Fruit fly (Drosophila melanogaster) whole organism, embryonic: ENCODE results near the gene iav.

Experiments used
- Aef1 ChIP-seq: fragments of 200-800 bp; sonication (Bioruptor generic); IDR thresholded peaks from 3 replicates; pipeline ENCODE4 v1.3.6; 2022; ENCODE audit warnings: missing biosample characterization, missing genetic modification characterization
- CG11504 ChIP-seq: fragments of 200-800 bp; sonication (Bioruptor generic); optimal IDR thresholded peaks from 3 replicates; lab custom pipeline; 2019; ENCODE audit warnings: missing biosample characterization, mild to moderate bottlenecking, missing genetic modification characterization, moderate library complexity
- CG11560 ChIP-seq: fragments of 200-800 bp; sonication (Bioruptor generic); IDR thresholded peaks from 3 replicates; pipeline ENCODE4 v1.3.6; 2022; ENCODE audit warnings: missing biosample characterization, missing genetic modification characterization
- CG12071 ChIP-seq: fragments of 200-800 bp; sonication (Bioruptor generic); optimal IDR thresholded peaks from 3 replicates; lab custom pipeline; 2018; ENCODE audit warnings: missing biosample characterization, mild to moderate bottlenecking, missing genetic modification characterization
- CG12236 ChIP-seq: fragments of 200-800 bp; sonication (Bioruptor generic); optimal IDR thresholded peaks from 2 replicates; lab custom pipeline; 2016; ENCODE audit warnings: missing biosample characterization, missing genetic modification characterization
- CG12769 ChIP-seq: fragments of 200-800 bp; sonication (Bioruptor generic); optimal IDR thresholded peaks from 2 replicates; lab custom pipeline; 2019; ENCODE audit warnings: missing biosample characterization, mild to moderate bottlenecking, missing genetic modification characterization, moderate library complexity
- CG17385 ChIP-seq: fragments of 200-800 bp; sonication (Bioruptor generic); optimal IDR thresholded peaks from 3 replicates; lab custom pipeline; 2018; ENCODE audit warnings: missing biosample characterization, mild to moderate bottlenecking, missing genetic modification characterization
- CG17912 ChIP-seq: fragments of 200-800 bp; sonication (Bioruptor generic); optimal IDR thresholded peaks from 2 replicates; lab custom pipeline; 2018; ENCODE audit warnings: missing biosample characterization, mild to moderate bottlenecking, missing genetic modification characterization
- CG1792 ChIP-seq: fragments of 200-800 bp; sonication (Bioruptor generic); optimal IDR thresholded peaks from 2 replicates; lab custom pipeline; 2016; ENCODE audit warnings: missing biosample characterization, missing genetic modification characterization
- CG1832 ChIP-seq: fragments of 200-800 bp; sonication (Bioruptor generic); optimal IDR thresholded peaks from 2 replicates; lab custom pipeline; 2017; ENCODE audit warnings: missing biosample characterization, mild to moderate bottlenecking, missing genetic modification characterization, inconsistent platforms
- CG18476 ChIP-seq: fragments of 200-800 bp; sonication (Bioruptor generic); optimal IDR thresholded peaks from 2 replicates; lab custom pipeline; 2016; ENCODE audit warnings: missing biosample characterization, mild to moderate bottlenecking, missing genetic modification characterization
- CG30020 ChIP-seq: fragments of 200-800 bp; optimal IDR thresholded peaks from 2 replicates; lab custom pipeline; 2019; ENCODE audit warnings: missing biosample characterization, mild to moderate bottlenecking, missing genetic modification characterization, moderate library complexity
- CG31441 ChIP-seq: fragments of 200-800 bp; sonication (Bioruptor generic); IDR thresholded peaks from 2 replicates; pipeline ENCODE4 v1.3.6; 2022; ENCODE audit warnings: missing biosample characterization, missing genetic modification characterization
- CG32767 ChIP-seq: fragments of 200-800 bp; sonication (Bioruptor generic); IDR thresholded peaks from 2 replicates; pipeline ENCODE4 v1.3.6; 2022; ENCODE audit warnings: missing biosample characterization, missing genetic modification characterization
- CG3847 ChIP-seq: fragments of 200-800 bp; sonication (Bioruptor generic); IDR thresholded peaks from 2 replicates; pipeline ENCODE4 v1.3.6; 2022; ENCODE audit warnings: missing biosample characterization, missing genetic modification characterization
- CG4707 ChIP-seq: fragments of 200-800 bp; sonication (Bioruptor generic); optimal IDR thresholded peaks from 2 replicates; lab custom pipeline; 2018; ENCODE audit warnings: missing biosample characterization, mild to moderate bottlenecking, missing genetic modification characterization, moderate library complexity
- CG6765 ChIP-seq: fragments of 200-800 bp; sonication (Bioruptor generic); optimal IDR thresholded peaks from 3 replicates; lab custom pipeline; 2017; ENCODE audit warnings: missing biosample characterization, mild to moderate bottlenecking, missing genetic modification characterization
- CG6791 ChIP-seq: fragments of 200-800 bp; sonication (Bioruptor generic); IDR thresholded peaks from 3 replicates; pipeline ENCODE4 v1.3.6; 2022; ENCODE audit warnings: missing biosample characterization, missing genetic modification characterization; ENCODE audit not compliant: partially characterized antibody
- CG9215 ChIP-seq: fragments of 200-800 bp; sonication (Bioruptor generic); IDR thresholded peaks from 2 replicates; pipeline ENCODE4 v1.3.6; 2022; ENCODE audit warnings: missing biosample characterization, missing genetic modification characterization
- Doc2 ChIP-seq: fragments of 200-800 bp; sonication (Bioruptor generic); IDR thresholded peaks from 2 replicates; pipeline ENCODE4 v1.3.6; 2022; ENCODE audit warnings: missing biosample characterization, missing genetic modification characterization
- Gug ChIP-seq: fragments of 200-800 bp; sonication (Bioruptor generic); IDR thresholded peaks from 4 replicates; pipeline ENCODE4 v1.3.6; 2022; ENCODE audit warnings: missing biosample characterization, missing genetic modification characterization
- Hr39 ChIP-seq: fragments of >200 bp; optimal IDR thresholded peaks from 2 replicates; lab custom pipeline; 2017
- Lhr ChIP-seq: fragments of 200-800 bp; sonication (Bioruptor generic); optimal IDR thresholded peaks from 3 replicates; lab custom pipeline; 2017; ENCODE audit warnings: mild to moderate bottlenecking, missing biosample characterization, missing genetic modification reagents, missing genetic modification characterization
- NC2β ChIP-seq: fragments of 200-800 bp; sonication (Bioruptor generic); optimal IDR thresholded peaks from 2 replicates; lab custom pipeline; 2016; ENCODE audit warnings: missing biosample characterization, missing genetic modification characterization
- Optix ChIP-seq: fragments of 200-800 bp; sonication (Bioruptor generic); IDR thresholded peaks from 3 replicates; pipeline ENCODE4 v1.3.6; 2022; ENCODE audit warnings: missing biosample characterization, missing genetic modification characterization
- Poxn ChIP-seq: fragments of 200-800 bp; sonication (Bioruptor generic); IDR thresholded peaks from 2 replicates; pipeline ENCODE4 v1.3.6; 2022; ENCODE audit warnings: missing biosample characterization, missing genetic modification characterization
- Ptx1 ChIP-seq: fragments of 200-800 bp; sonication (Bioruptor generic); IDR thresholded peaks from 2 replicates; pipeline ENCODE4 v1.3.6; 2022; ENCODE audit warnings: missing biosample characterization, missing genetic modification characterization
- Rx ChIP-seq: fragments of 200-800 bp; sonication (Bioruptor generic); IDR thresholded peaks from 2 replicates; pipeline ENCODE4 v1.3.6; 2022; ENCODE audit warnings: missing biosample characterization, missing genetic modification characterization
- Taf1 ChIP-seq: fragments of 200-800 bp; sonication (Bioruptor generic); IDR thresholded peaks from 2 replicates; pipeline ENCODE4 v1.3.6; 2022; ENCODE audit warnings: missing biosample characterization, missing genetic modification characterization
- ac ChIP-seq: fragments of 200-800 bp; sonication (Bioruptor generic); optimal IDR thresholded peaks from 3 replicates; lab custom pipeline; 2017; ENCODE audit warnings: missing biosample characterization, mild to moderate bottlenecking, missing genetic modification characterization
- chn ChIP-seq: fragments of 200-800 bp; sonication (Bioruptor generic); optimal IDR thresholded peaks from 2 replicates; lab custom pipeline; 2016; ENCODE audit warnings: missing biosample characterization, missing genetic modification characterization
- da ChIP-seq: fragments of 200-800 bp; sonication (Bioruptor generic); optimal IDR thresholded peaks from 2 replicates; lab custom pipeline; 2016; ENCODE audit warnings: missing biosample characterization, missing genetic modification characterization
- dpn ChIP-seq, 2 experiments: fragments of 200-800 bp; sonication (Bioruptor generic); optimal IDR thresholded peaks; 3 replicates each; lab custom pipeline; 2016; ENCODE audit warnings: missing biosample characterization in 2 of 2, missing genetic modification characterization in 2 of 2
- dysf ChIP-seq: fragments of 200-800 bp; sonication (Bioruptor generic); IDR thresholded peaks from 3 replicates; pipeline ENCODE4 v1.3.6; 2022; ENCODE audit warnings: missing biosample characterization, missing genetic modification characterization
- h ChIP-seq: fragments of >200 bp; optimal IDR thresholded peaks from 2 replicates; lab custom pipeline; 2017
- hth ChIP-seq: fragments of >200 bp; optimal IDR thresholded peaks from 2 replicates; lab custom pipeline; 2017; ENCODE audit warnings: inconsistent platforms
- kah ChIP-seq: fragments of 200-800 bp; sonication (Bioruptor generic); optimal IDR thresholded peaks from 2 replicates; lab custom pipeline; 2018; ENCODE audit warnings: missing biosample characterization, mild to moderate bottlenecking, missing genetic modification characterization
- kay ChIP-seq: fragments of 200-800 bp; sonication (Bioruptor generic); optimal IDR thresholded peaks from 2 replicates; lab custom pipeline; 2016; ENCODE audit warnings: missing biosample characterization, missing genetic modification characterization
- ken ChIP-seq: fragments of 200-800 bp; sonication (Bioruptor generic); IDR thresholded peaks from 3 replicates; pipeline ENCODE4 v1.3.6; 2022; ENCODE audit warnings: missing biosample characterization, missing genetic modification characterization
- lmd ChIP-seq: fragments of 200-800 bp; sonication (Bioruptor generic); IDR thresholded peaks from 2 replicates; pipeline ENCODE4 v1.3.6; 2022; ENCODE audit warnings: missing biosample characterization, missing genetic modification characterization
- lola ChIP-seq, 3 experiments: fragments of >200 bp in 2 of 3; fragments of 200-800 bp in 1 of 3; sonication (Bioruptor generic) in 1 of 3; optimal IDR thresholded peaks; 2 replicates each; lab custom pipeline; 2017 to 2019; ENCODE audit warnings: missing biosample characterization in 3 of 3, missing genetic modification characterization in 3 of 3, mild to moderate bottlenecking in 1 of 3, moderate library complexity in 1 of 3
- nerfin-1 ChIP-seq: fragments of 200-800 bp; sonication (Bioruptor generic); optimal IDR thresholded peaks from 3 replicates; lab custom pipeline; 2019; ENCODE audit warnings: missing biosample characterization, mild to moderate bottlenecking, missing genetic modification characterization, moderate library complexity
- odd ChIP-seq: fragments of 200-800 bp; sonication (Bioruptor generic); optimal IDR thresholded peaks from 2 replicates; lab custom pipeline; 2017; ENCODE audit warnings: missing biosample characterization, mild to moderate bottlenecking, missing genetic modification characterization
- pfk ChIP-seq: fragments of 200-800 bp; sonication (Bioruptor generic); optimal IDR thresholded peaks from 2 replicates; lab custom pipeline; 2018; ENCODE audit warnings: missing biosample characterization, mild to moderate bottlenecking, missing genetic modification characterization, moderate library complexity
- row ChIP-seq: fragments of 200-800 bp; sonication (Bioruptor generic); IDR thresholded peaks from 3 replicates; pipeline ENCODE4 v1.3.6; 2022; ENCODE audit warnings: missing biosample characterization, missing genetic modification characterization
- slbo ChIP-seq: fragments of 200-800 bp; sonication (Bioruptor generic); IDR thresholded peaks from 2 replicates; pipeline ENCODE4 v1.3.6; 2022; ENCODE audit warnings: missing biosample characterization, missing genetic modification characterization
- ttk ChIP-seq: fragments of 200-800 bp; sonication (Bioruptor generic); IDR thresholded peaks from 2 replicates; pipeline ENCODE4 v2.1.2; 2022; ENCODE audit warnings: missing biosample characterization, missing genetic modification characterization
- tup ChIP-seq: fragments of 200-800 bp; sonication (Bioruptor generic); optimal IDR thresholded peaks from 2 replicates; lab custom pipeline; 2016; ENCODE audit warnings: missing biosample characterization, mild to moderate bottlenecking, missing genetic modification characterization, moderate library complexity
- vnd ChIP-seq: fragments of 200-800 bp; sonication (Bioruptor generic); IDR thresholded peaks from 3 replicates; pipeline ENCODE4 v1.3.6; 2022; ENCODE audit warnings: missing biosample characterization, missing genetic modification characterization; ENCODE audit not compliant: partially characterized antibody
- zen ChIP-seq: fragments of 200-800 bp; sonication (Bioruptor generic); optimal IDR thresholded peaks from 3 replicates; lab custom pipeline; 2018; ENCODE audit warnings: missing biosample characterization, mild to moderate bottlenecking, missing genetic modification characterization, moderate library complexity
- zen2 ChIP-seq: fragments of 200-800 bp; sonication (Bioruptor generic); IDR thresholded peaks from 3 replicates; pipeline ENCODE4 v1.3.6; 2022; ENCODE audit warnings: missing biosample characterization, missing genetic modification characterization; ENCODE audit not compliant: partially characterized antibody

iav gene

DNA sequence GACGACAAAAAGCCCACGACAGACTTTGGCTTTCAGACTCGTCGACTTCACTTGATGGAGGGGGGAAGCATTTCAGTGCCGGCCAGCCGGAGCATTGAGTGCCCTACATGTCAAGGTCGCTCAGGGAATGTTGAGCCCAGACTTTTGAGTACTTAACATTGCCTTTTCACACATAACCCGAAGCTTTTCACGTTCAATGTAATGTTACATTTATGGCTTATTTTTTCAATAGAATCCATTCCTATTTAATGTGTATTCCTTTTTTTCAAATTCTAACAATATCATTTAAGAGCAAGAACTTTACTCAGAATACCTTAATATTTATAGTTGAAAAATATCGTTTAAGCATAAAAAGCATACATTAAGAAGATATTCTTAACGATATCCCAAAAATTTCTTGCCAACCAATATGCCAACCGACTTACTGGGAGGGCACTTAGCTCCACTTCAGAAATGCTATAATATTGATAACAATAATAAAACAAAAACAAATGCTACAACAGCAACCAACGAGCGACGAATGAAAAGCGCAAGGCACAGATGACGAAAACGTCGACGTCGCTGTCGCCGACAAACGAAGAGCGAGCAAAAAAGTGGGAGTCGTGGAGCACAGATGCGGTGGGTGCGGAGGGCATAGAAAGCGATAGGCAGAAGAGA, 46.1 kb downstream of the iav start (continued):
- TF ChIP-seq CG17385 (GFP tag; lab: Kevin White, UChicago), result peak; percentile 73
- TF ChIP-seq zen2 (GFP tag; lab: Robert Waterston, UW), result no peak
- TF ChIP-seq Gug (GFP tag; lab: Robert Waterston, UW), result peak; percentile 76
- TF ChIP-seq CG11560 (tag; lab: Robert Waterston, UW), result peak; percentile 20; the same call in 1 of the 3 replicates
- TF ChIP-seq dysf (GFP tag; lab: Robert Waterston, UW), result peak; percentile 84
- TF ChIP-seq kah (GFP tag; lab: Kevin White, UChicago), result no peak
- no peak for TF ChIP-seq ken (GFP tag; lab: Robert Waterston, UW)
- TF ChIP-seq nerfin-1, result peak; percentile 72
- TF ChIP-seq da, result no peak
- peak; percentile 59; the same call in 1 of the 2 replicates for TF ChIP-seq Taf1 (GFP tag; lab: Robert Waterston, UW)
- peak; percentile 72 for TF ChIP-seq row (GFP tag; lab: Robert Waterston, UW)
- peak; percentile 39 for TF ChIP-seq slbo (GFP tag; lab: Robert Waterston, UW)
- peak; percentile 46 for TF ChIP-seq tup
- no peak for TF ChIP-seq chn
- TF ChIP-seq CG9215, result peak; percentile 83
- TF ChIP-seq odd (GFP tag; lab: Kevin White, UChicago), result peak; percentile 14
- no peak for TF ChIP-seq ac (GFP tag; lab: Kevin White, UChicago)
- peak; percentile 91 for TF ChIP-seq CG11504
- TF ChIP-seq lmd (GFP tag; lab: Robert Waterston, UW), result peak; percentile 84
- TF ChIP-seq CG6791 (GFP tag; lab: Robert Waterston, UW), result no peak
- no peak for TF ChIP-seq CG12236 (GFP tag; lab: Kevin White, UChicago)
- TF ChIP-seq Ptx1 (GFP tag; lab: Robert Waterston, UW), result peak; percentile 84
- TF ChIP-seq kay, result peak; percentile 49
- peak; percentile 82 for TF ChIP-seq CG18476 (GFP tag; lab: Kevin White, UChicago)
- peak; percentile 90 for TF ChIP-seq CG31441
- TF ChIP-seq Hr39 (lab: Kevin White, UChicago), result no peak
- no peak for TF ChIP-seq hth
- peak; percentile 66 for TF ChIP-seq CG12769 (tag; lab: Kevin White, UChicago)
- peak; percentile 64 for TF ChIP-seq Rx (GFP tag; lab: Robert Waterston, UW)
- TF ChIP-seq Doc2 (GFP tag; lab: Robert Waterston, UW), result no peak
- TF ChIP-seq CG12071, result peak; percentile 28
- no peak for TF ChIP-seq CG4707 (GFP tag; lab: Kevin White, UChicago)
- no peak for TF ChIP-seq h
- no peak for TF ChIP-seq CG1832
- TF ChIP-seq ttk, result peak; percentile 64
- TF ChIP-seq dpn (GFP tag; optimal IDR thresholded peaks at IDR 0.05; lab: Kevin White, UChicago), result peak; percentile 23 to 87
- no peak for TF ChIP-seq vnd
- TF ChIP-seq Aef1 (GFP tag; lab: Robert Waterston, UW), result peak; percentile 67
- peak; percentile 27 for TF ChIP-seq zen
- TF ChIP-seq CG6765 (GFP tag; lab: Kevin White, UChicago), result peak; percentile 59
- peak; percentile 54 for TF ChIP-seq CG3847
- no peak for TF ChIP-seq Lhr (GFP tag; lab: Kevin White, UChicago)
- TF ChIP-seq CG1792 (GFP tag; lab: Kevin White, UChicago), result peak; percentile 76
- no peak for TF ChIP-seq NC2β (GFP tag; lab: Kevin White, UChicago)
- no peak for TF ChIP-seq pfk (GFP tag; lab: Kevin White, UChicago)
- peak in 1 of 3 experiments; percentile 38 for TF ChIP-seq lola (GFP tag; optimal IDR thresholded peaks at IDR 0.05; lab: Kevin White, UChicago)
- peak; percentile 52; the same call in 1 of the 3 replicates for TF ChIP-seq Optix (GFP tag; lab: Robert Waterston, UW)
- TF ChIP-seq CG17912 (GFP tag; lab: Kevin White, UChicago), result no peak
- TF ChIP-seq Poxn (GFP tag; lab: Robert Waterston, UW), result no peak
- TF ChIP-seq CG32767 (GFP tag; lab: Robert Waterston, UW), result no peak
- peak; percentile 56 for TF ChIP-seq CG30020
